Worm (Caenorhabditis elegans): ENCODE measurements around the gene srd-70.

DNA sequence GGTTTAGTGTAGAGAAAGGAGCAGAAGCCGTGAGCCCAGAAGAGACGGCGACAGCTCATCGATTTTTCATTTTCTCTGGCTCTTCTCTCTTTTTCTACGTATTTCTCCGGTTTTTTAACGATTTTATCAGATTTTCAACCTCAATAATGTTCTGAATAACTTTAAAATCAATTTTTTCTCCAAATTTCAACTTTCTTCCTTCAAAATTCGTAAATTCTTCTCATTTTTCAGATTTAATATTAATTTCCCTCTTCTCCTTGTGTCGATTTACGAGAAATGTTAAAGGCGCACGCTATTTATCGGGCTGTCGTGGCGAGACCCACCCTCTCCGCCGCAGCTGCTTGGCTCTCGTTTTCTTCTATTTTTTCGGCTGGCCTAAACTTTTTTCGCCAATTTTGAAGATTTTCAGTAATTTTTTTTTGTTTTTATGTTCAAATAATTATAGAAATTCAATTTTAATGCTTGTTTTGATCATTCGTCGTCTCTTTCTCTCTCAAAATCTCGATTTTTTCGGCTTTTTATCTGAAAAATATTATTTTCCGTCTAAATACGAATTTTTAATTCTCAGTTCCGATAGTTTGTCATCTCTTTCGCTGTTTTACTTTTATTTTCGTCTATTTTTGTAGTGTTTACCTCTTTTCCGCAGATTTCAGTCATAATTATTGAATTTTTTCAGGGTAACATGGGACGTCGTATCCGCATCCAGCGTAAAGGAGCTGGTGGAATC, 25.3 kb downstream of the srd-70 start, which contains the start of the genes calf-1 and rpl-2:
- TF ChIP-seq nhr-42 (GFP tag; IDR thresholded peaks at IDR 0.05) (no peak), mdl-1 (tag; optimal IDR thresholded peaks at IDR 0.05) (peak in 1 of 2 experiments; percentile 2), zag-1 (tag; optimal IDR thresholded peaks at IDR 0.05) (no peak), ama-1 (optimal IDR thresholded peaks at IDR 0.05) (no peak), snpc-4 (tag; optimal IDR thresholded peaks at IDR 0.05) (no peak), T26A8.4 (GFP tag; IDR thresholded peaks at IDR 0.05) (no peak)

Data from whole organism, L4 larva.